Fruit fly (Drosophila melanogaster) ovary, adult (tissue): ENCODE measurements around the gene CG3123.

ENCODE experiments used
- CG17801 ChIP-seq: fragments of 200-800 bp; optimal IDR thresholded peaks from 2 replicates; lab custom pipeline; 2019; ENCODE audit warnings: missing biosample characterization, mild to moderate bottlenecking, missing genetic modification characterization, moderate library complexity; ENCODE audit not compliant: partially characterized antibody

Gene CG3123

dm6 chr2L:2857862-2858734, 32.8 kb upstream of the CG3123 start:
- TF ChIP-seq CG17801 = peak; percentile 67

- TF ChIP-seq CG17801 = peak; percentile 56
Observed at dm6 chr2L:2856960-2857584, 31.8 kb upstream of the CG3123 start, which contains the start of gene CG2991. Gene CG2991, plus strand, starts transcription at chr2L:2857164.

- TF ChIP-seq CG17801 = peak; percentile 74
Observed at dm6 chr2L:2855773-2856615, 30.7 kb upstream of the CG3123 start, which contains the start of the genes CG3104 and RpS21. Gene CG3104, minus strand, starts transcription at chr2L:2855778. Gene RpS21, plus strand, starts transcription at chr2L:2856070.

dm6 chr2L:2855204-2855768, 30.0 kb upstream of the CG3123 start:
- TF ChIP-seq CG17801 = no peak

dm6 chr2L:2851589-2851988, 26.3 kb upstream of the CG3123 start:
- no peak for TF ChIP-seq CG17801

dm6 chr2L:2847112-2847682, 21.9 kb upstream of the CG3123 start, which contains the start of the genes CG3117 and CG2983:
Gene CG3117, minus strand, starts transcription at chr2L:2847212.
Gene CG2983, plus strand, starts transcription at chr2L:2847632.
- TF ChIP-seq CG17801 = no peak

dm6 chr2L:2845634-2846033, 20.3 kb upstream of the CG3123 start, which contains the start of gene CG18557:
Gene CG18557, minus strand, starts transcription at chr2L:2845734.
- no peak for TF ChIP-seq CG17801

- TF ChIP-seq CG17801 = no peak
Observed at dm6 chr2L:2844413-2844812, 19.1 kb upstream of the CG3123 start, which contains the start of gene CG18558. Gene CG18558, minus strand, starts transcription at chr2L:2844513.

- no peak for TF ChIP-seq CG17801
Observed at dm6 chr2L:2840311-2840710, 15.0 kb upstream of the CG3123 start.

- no peak for TF ChIP-seq CG17801
Observed at dm6 chr2L:2839850-2840249, 14.5 kb upstream of the CG3123 start, which contains the start of gene CG2975. Gene CG2975, plus strand, starts transcription at chr2L:2840124.

- no peak for TF ChIP-seq CG17801
Observed at dm6 chr2L:2837742-2838461, 12.6 kb upstream of the CG3123 start, which contains the start of the genes CG3119 and Cpr23B. Gene CG3119, minus strand, starts transcription at chr2L:2837833. Gene Cpr23B, plus strand, starts transcription at chr2L:2838411.

dm6 chr2L:2830341-2830800, 5.1 kb upstream of the CG3123 start:
- TF ChIP-seq CG17801 = peak; percentile 49

- TF ChIP-seq CG17801 = no peak
Observed at dm6 chr2L:2829637-2830340, 4.5 kb upstream of the CG3123 start, which contains the start of gene Duox. Gene Duox, minus strand, starts transcription at chr2L:2830248.

dm6 chr2L:2815673-2816072, 9.6 kb downstream of the CG3123 start, which contains the start of gene G6P:
Gene G6P, minus strand, starts transcription at chr2L:2815760.
- TF ChIP-seq CG17801 = no peak
